Fruit fly (Drosophila melanogaster) whole organism, pupa: ENCODE results near the gene CG9300.
A peak's percentile ranks its signal among the peaks of the same experiment; 100 is the strongest.

Experiments used
- CG10348 ChIP-seq: fragments of 200-800 bp; sonication (Bioruptor generic); IDR thresholded peaks from 2 replicates; pipeline ENCODE4 v1.3.6; 2022; ENCODE audit warnings: missing biosample characterization, missing genetic modification characterization
- CG12605 ChIP-seq: fragments of 200-800 bp; sonication (Bioruptor generic); IDR thresholded peaks from 2 replicates; pipeline ENCODE4 v1.3.6; 2022; ENCODE audit warnings: missing biosample characterization, missing genetic modification characterization
- CG13204 ChIP-seq: fragments of 200-800 bp; sonication (Bioruptor generic); optimal IDR thresholded peaks from 2 replicates; lab custom pipeline; 2018; ENCODE audit warnings: missing biosample characterization, mild to moderate bottlenecking, missing genetic modification characterization, moderate library complexity
- CG14655 ChIP-seq: fragments of 200-800 bp; sonication (Bioruptor generic); optimal IDR thresholded peaks from 3 replicates; lab custom pipeline; 2017; ENCODE audit warnings: mild to moderate bottlenecking, missing biosample characterization, missing genetic modification reagents, missing genetic modification characterization
- CG15710 ChIP-seq: fragments of 200-800 bp; sonication (Bioruptor generic); optimal IDR thresholded peaks from 2 replicates; lab custom pipeline; 2018; ENCODE audit warnings: missing biosample characterization, mild to moderate bottlenecking, missing genetic modification characterization, moderate library complexity
- CG17806 ChIP-seq: fragments of 200-800 bp; sonication (Bioruptor generic); optimal IDR thresholded peaks from 2 replicates; lab custom pipeline; 2018; ENCODE audit warnings: missing biosample characterization, mild to moderate bottlenecking, missing genetic modification characterization, moderate library complexity
- CG32121 ChIP-seq: fragments of 200-800 bp; sonication (Bioruptor generic); IDR thresholded peaks from 2 replicates; pipeline ENCODE4 v1.3.6; 2022; ENCODE audit warnings: missing biosample characterization, missing genetic modification characterization
- CG34367 ChIP-seq: fragments of 200-800 bp; sonication (Bioruptor generic); optimal IDR thresholded peaks from 2 replicates; lab custom pipeline; 2018; ENCODE audit warnings: missing biosample characterization, mild to moderate bottlenecking, missing genetic modification characterization
- CG4496 ChIP-seq: fragments of 200-800 bp; sonication (Bioruptor generic); IDR thresholded peaks from 3 replicates; pipeline ENCODE4 v1.3.6; 2022; ENCODE audit warnings: missing biosample characterization, missing genetic modification characterization
- CG8159 ChIP-seq: fragments of 200-800 bp; sonication (Bioruptor generic); optimal IDR thresholded peaks from 3 replicates; lab custom pipeline; 2018; ENCODE audit warnings: missing biosample characterization, mild to moderate bottlenecking, missing genetic modification characterization, moderate library complexity
- CG8301 ChIP-seq: fragments of 200-800 bp; sonication (Bioruptor generic); optimal IDR thresholded peaks from 2 replicates; lab custom pipeline; 2018; ENCODE audit warnings: missing biosample characterization, mild to moderate bottlenecking, missing genetic modification characterization
- CG9948 ChIP-seq: fragments of 200-800 bp; sonication (Bioruptor generic); optimal IDR thresholded peaks from 2 replicates; lab custom pipeline; 2018; ENCODE audit warnings: missing biosample characterization, mild to moderate bottlenecking, missing genetic modification characterization, moderate library complexity
- D1 ChIP-seq: fragments of 200-800 bp; sonication (Bioruptor generic); optimal IDR thresholded peaks from 2 replicates; lab custom pipeline; 2018; ENCODE audit warnings: missing biosample characterization, mild to moderate bottlenecking, missing genetic modification characterization, moderate library complexity
- EcR ChIP-seq: fragments of 200-800 bp; sonication (Bioruptor generic); optimal IDR thresholded peaks from 3 replicates; lab custom pipeline; 2019; ENCODE audit warnings: missing biosample characterization, missing genetic modification characterization, mild to moderate bottlenecking, moderate library complexity, missing genetic modification reagents
- Ets98B ChIP-seq: fragments of 200-800 bp; sonication (Bioruptor generic); IDR thresholded peaks from 2 replicates; pipeline ENCODE4 v1.3.6; 2022; ENCODE audit warnings: missing biosample characterization, missing genetic modification characterization
- Pif1A ChIP-seq: fragments of 200-800 bp; sonication (Bioruptor generic); optimal IDR thresholded peaks from 3 replicates; lab custom pipeline; 2016; ENCODE audit warnings: missing biosample characterization, missing genetic modification characterization
- Pif1B ChIP-seq: fragments of 200-800 bp; sonication (Bioruptor generic); optimal IDR thresholded peaks from 3 replicates; lab custom pipeline; 2016; ENCODE audit warnings: missing biosample characterization, missing genetic modification characterization
- Snoo ChIP-seq: fragments of 200-800 bp; sonication (Bioruptor generic); optimal IDR thresholded peaks from 3 replicates; lab custom pipeline; 2017; ENCODE audit warnings: missing biosample characterization, mild to moderate bottlenecking, missing genetic modification characterization, inconsistent platforms
- fd96Ca ChIP-seq: fragments of 200-800 bp; sonication (Bioruptor generic); IDR thresholded peaks from 3 replicates; pipeline ENCODE4 v1.3.6; 2022; ENCODE audit warnings: missing biosample characterization, missing genetic modification characterization
- gl ChIP-seq: fragments of 200-800 bp; sonication (Bioruptor generic); optimal IDR thresholded peaks from 2 replicates; lab custom pipeline; 2018; ENCODE audit warnings: missing biosample characterization, mild to moderate bottlenecking, missing genetic modification characterization
- rn ChIP-seq: fragments of 200-800 bp; sonication (Bioruptor generic); IDR thresholded peaks from 2 replicates; pipeline ENCODE4 v1.3.6; 2022; ENCODE audit warnings: missing biosample characterization, missing genetic modification characterization

The CG9300 gene

dm6 chr3L:19552136-19552773 lies at the start of gene CG9300, which contains the start of gene Ltn1:
TSS of gene CG9300 (plus strand) at chr3L:19552420.
TSS of gene Ltn1 (minus strand) at chr3L:19552290.
- TF ChIP-seq Ets98B (GFP tag; lab: Robert Waterston, UW): peak; percentile 17; the same call in 1 of the 2 replicates
- peak; percentile 31; the same call in 1 of the 2 replicates for TF ChIP-seq CG32121 (GFP tag; lab: Robert Waterston, UW)
- TF ChIP-seq D1: no peak
- TF ChIP-seq CG8301 (tag; lab: Kevin White, UChicago): no peak
- TF ChIP-seq Pif1B: no peak
- no peak for TF ChIP-seq Pif1A (GFP tag; lab: Kevin White, UChicago)
- TF ChIP-seq CG12605 (GFP tag; lab: Robert Waterston, UW): no peak
- TF ChIP-seq CG4496 (GFP tag; lab: Robert Waterston, UW): 0 out of 3 replicates have a peak, but pooled peaks have one; percentile 11

DNA sequence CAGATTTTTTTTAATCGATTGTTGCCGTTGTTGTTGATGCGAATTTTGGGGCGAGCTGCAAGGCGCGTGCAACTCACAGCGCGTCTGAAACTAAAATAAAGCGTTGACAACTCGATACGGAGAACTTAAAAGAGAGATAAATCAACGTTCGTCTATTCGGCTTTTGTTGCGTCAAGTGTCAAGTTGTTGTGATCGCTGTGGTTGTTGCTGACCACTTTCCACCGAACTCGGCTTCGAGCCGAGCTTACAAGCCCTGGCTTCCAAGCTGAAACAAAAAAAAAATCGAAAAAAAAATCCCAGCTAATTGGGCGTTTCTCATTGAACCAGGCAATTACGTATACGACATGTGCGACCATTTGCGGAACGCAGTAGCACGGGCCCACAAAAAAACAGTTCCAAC lies 48.5 kb upstream of the CG9300 start, which contains the start of gene CG9452:
TSS of gene CG9452 (minus strand) at position 101 of the 400 bp plus-strand sequence.
- TF ChIP-seq Snoo (no peak), gl (tag; lab: Kevin White, UChicago) (no peak), rn (GFP tag; lab: Robert Waterston, UW) (no peak), CG15710 (no peak), CG34367 (tag; lab: Kevin White, UChicago) (no peak), EcR (GFP tag; lab: Kevin White, UChicago) (no peak)

- no peak for TF ChIP-seq CG13204 (GFP tag; lab: Kevin White, UChicago)
- no peak for TF ChIP-seq CG15710
- TF ChIP-seq CG4496 (GFP tag; lab: Robert Waterston, UW): no peak
Measured at dm6 chr3L:19504719-19505118, 47.5 kb upstream of the CG9300 start.

- TF ChIP-seq gl (tag; lab: Kevin White, UChicago) (no peak), CG8301 (tag; lab: Kevin White, UChicago) (no peak), Pif1B (no peak), Ets98B (GFP tag; lab: Robert Waterston, UW) (no peak), CG9948 (tag; lab: Kevin White, UChicago) (no peak), CG10348 (GFP tag; lab: Robert Waterston, UW) (no peak), CG12605 (GFP tag; lab: Robert Waterston, UW) (no peak), Snoo (no peak), CG8159 (tag; lab: Kevin White, UChicago) (no peak), CG4496 (GFP tag; lab: Robert Waterston, UW) (no peak), CG13204 (GFP tag; lab: Kevin White, UChicago) (no peak), CG14655 (GFP tag; lab: Kevin White, UChicago) (no peak), CG32121 (GFP tag; lab: Robert Waterston, UW) (no peak)
Measured at dm6 chr3L:19512672-19513071, 39.5 kb upstream of the CG9300 start.

DNA sequence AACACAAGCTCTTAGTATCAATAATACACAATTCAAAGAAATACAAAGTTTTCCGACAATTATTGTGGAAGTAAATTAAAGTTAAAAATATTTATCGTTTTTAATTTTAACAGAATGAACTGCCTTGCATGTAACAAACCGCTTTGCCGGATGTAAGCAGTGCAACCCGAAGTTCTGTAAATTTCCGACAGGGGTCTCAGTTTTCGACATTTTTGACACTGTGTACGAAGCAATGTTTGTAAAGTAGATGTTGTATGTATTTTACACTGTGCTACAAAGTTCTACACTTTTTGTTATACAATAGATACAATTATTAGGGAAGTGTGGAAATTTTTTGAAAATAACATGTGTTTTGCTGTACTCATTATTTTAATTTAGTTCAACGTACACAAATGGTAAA lies 35.7 kb upstream of the CG9300 start:
- TF ChIP-seq Ets98B (GFP tag; lab: Robert Waterston, UW): peak; percentile 47; the same call in 1 of the 2 replicates
- TF ChIP-seq CG14655 (GFP tag; lab: Kevin White, UChicago): peak; percentile 3
- TF ChIP-seq D1: peak; percentile 59
- TF ChIP-seq CG34367 (tag; lab: Kevin White, UChicago): peak; percentile 28
- TF ChIP-seq CG32121 (GFP tag; lab: Robert Waterston, UW): peak; percentile 32; the same call in 1 of the 2 replicates
- no peak for TF ChIP-seq Snoo
- peak; percentile 37 for TF ChIP-seq Pif1A (GFP tag; lab: Kevin White, UChicago)
- peak; percentile 85 for TF ChIP-seq CG4496 (GFP tag; lab: Robert Waterston, UW)
- no peak for TF ChIP-seq CG17806 (tag; lab: Kevin White, UChicago)
- TF ChIP-seq CG8159 (tag; lab: Kevin White, UChicago): no peak
- TF ChIP-seq CG9948 (tag; lab: Kevin White, UChicago): no peak
- TF ChIP-seq rn (GFP tag; lab: Robert Waterston, UW): peak; percentile 60
- TF ChIP-seq Pif1B: no peak
- TF ChIP-seq CG8301 (tag; lab: Kevin White, UChicago): no peak

DNA sequence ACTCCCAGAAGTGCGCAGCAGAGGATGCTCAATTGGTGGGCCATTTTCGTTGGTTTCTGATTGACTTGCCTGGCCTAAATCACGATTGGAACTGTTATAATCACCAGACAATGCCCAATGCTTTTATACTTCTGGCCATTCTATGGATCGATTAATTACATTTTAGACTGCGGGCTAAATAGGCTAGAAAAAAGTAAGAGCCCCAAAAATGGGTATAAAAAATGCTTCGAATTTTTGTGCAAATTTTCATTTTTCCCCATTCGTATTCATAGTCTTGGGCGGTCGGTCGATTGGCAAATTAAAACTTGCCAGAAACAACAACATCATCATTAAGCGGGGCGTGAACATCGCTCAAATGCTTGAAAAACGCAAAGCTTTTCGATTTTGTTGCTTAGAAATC lies 34.0 kb upstream of the CG9300 start, which contains the start of gene Cpr76Ba:
TSS of gene Cpr76Ba (minus strand) at position 101 of the 400 bp plus-strand sequence.
- no peak for TF ChIP-seq CG15710
- no peak for TF ChIP-seq CG32121 (GFP tag; lab: Robert Waterston, UW)
- no peak for TF ChIP-seq CG8301 (tag; lab: Kevin White, UChicago)
- TF ChIP-seq CG8159 (tag; lab: Kevin White, UChicago): no peak
- TF ChIP-seq CG10348 (GFP tag; lab: Robert Waterston, UW): no peak
- TF ChIP-seq CG14655 (GFP tag; lab: Kevin White, UChicago): no peak
- no peak for TF ChIP-seq Ets98B (GFP tag; lab: Robert Waterston, UW)
- no peak for TF ChIP-seq CG34367 (tag; lab: Kevin White, UChicago)
- TF ChIP-seq Pif1B: no peak
- no peak for TF ChIP-seq CG12605 (GFP tag; lab: Robert Waterston, UW)
- TF ChIP-seq CG9948 (tag; lab: Kevin White, UChicago): no peak
- no peak for TF ChIP-seq Pif1A (GFP tag; lab: Kevin White, UChicago)
- TF ChIP-seq D1: no peak
- no peak for TF ChIP-seq gl (tag; lab: Kevin White, UChicago)
- no peak for TF ChIP-seq EcR (GFP tag; lab: Kevin White, UChicago)
- no peak for TF ChIP-seq Snoo
- no peak for TF ChIP-seq CG4496 (GFP tag; lab: Robert Waterston, UW)
- no peak for TF ChIP-seq CG13204 (GFP tag; lab: Kevin White, UChicago)
- no peak for TF ChIP-seq CG17806 (tag; lab: Kevin White, UChicago)
- TF ChIP-seq fd96Ca (GFP tag; lab: Robert Waterston, UW): no peak
